Worm (Caenorhabditis elegans) whole organism, early embryonic: ENCODE measurements around the gene nkcc-1.

Experiments
- B0310.2 ChIP-seq: sonication (generic microtip); optimal IDR thresholded peaks from 2 replicates; lab custom pipeline; 2016; ENCODE audit warnings: mild to moderate bottlenecking, missing genetic modification characterization, missing compliant biosample characterization
- F13C5.2 ChIP-seq: sonication (generic microtip); optimal IDR thresholded peaks from 2 replicates; lab custom pipeline; 2017; ENCODE audit warnings: mild to moderate bottlenecking, missing genetic modification characterization, inconsistent platforms, missing compliant biosample characterization
- aly-1 ChIP-seq: sonication (generic microtip); optimal IDR thresholded peaks from 2 replicates; lab custom pipeline; 2016; ENCODE audit warnings: missing genetic modification characterization, missing compliant biosample characterization
- ama-1 ChIP-seq: fragments of 150-350 bp; optimal IDR thresholded peaks from 2 replicates; lab custom pipeline; 2014
- ceh-13 ChIP-seq: fragments of 200-800 bp; sonication (Bioruptor generic); optimal IDR thresholded peaks from 2 replicates; lab custom pipeline; 2018; ENCODE audit warnings: mild to moderate bottlenecking, missing genetic modification characterization, missing compliant biosample characterization
- ceh-36 ChIP-seq: sonication (generic microtip); optimal IDR thresholded peaks from 2 replicates; lab custom pipeline; 2016; ENCODE audit warnings: missing genetic modification characterization, inconsistent platforms, missing compliant biosample characterization
- ets-7 ChIP-seq: sonication (generic microtip); optimal IDR thresholded peaks from 2 replicates; lab custom pipeline; 2016; ENCODE audit warnings: missing genotype, missing genetic modification characterization, missing compliant biosample characterization
- flt-1 ChIP-seq: fragments of 200-800 bp; sonication (Bioruptor generic); IDR thresholded peaks from 2 replicates; pipeline ENCODE4 v1.3.6; 2022; ENCODE audit warnings: missing genetic modification characterization, missing compliant biosample characterization
- hmbx-1 ChIP-seq: sonication (generic microtip); optimal IDR thresholded peaks from 2 replicates; lab custom pipeline; 2016; ENCODE audit warnings: mild to moderate bottlenecking, missing genetic modification characterization, missing compliant biosample characterization
- hmg-4 ChIP-seq: fragments of 200-800 bp; sonication (Bioruptor generic); optimal IDR thresholded peaks from 2 replicates; lab custom pipeline; 2018; ENCODE audit warnings: mild to moderate bottlenecking, missing genetic modification characterization, missing compliant biosample characterization
- hnd-1 ChIP-seq: sonication (generic microtip); optimal IDR thresholded peaks from 2 replicates; lab custom pipeline; 2016; ENCODE audit warnings: missing genetic modification characterization, missing compliant biosample characterization
- pes-1 ChIP-seq: fragments of 200-800 bp; sonication (Bioruptor generic); IDR thresholded peaks from 2 replicates; pipeline ENCODE4 v1.3.6; 2022; ENCODE audit warnings: missing genetic modification reagents, missing genetic modification characterization, missing compliant biosample characterization
- scrt-1 ChIP-seq: fragments of 200-800 bp; sonication (Bioruptor generic); IDR thresholded peaks from 2 replicates; pipeline ENCODE4 v1.3.6; 2022; ENCODE audit warnings: missing genetic modification characterization, missing compliant biosample characterization
- sea-1 ChIP-seq: fragments of 200-800 bp; sonication (Bioruptor generic); conservative IDR thresholded peaks from 2 replicates; pipeline ENCODE4 v1.3.6; 2022; ENCODE audit warnings: missing genetic modification characterization, missing compliant biosample characterization
- tbx-11 ChIP-seq: fragments of 200-800 bp; sonication (Bioruptor generic); IDR thresholded peaks from 2 replicates; pipeline ENCODE4 v1.3.6; 2022; ENCODE audit warnings: missing genetic modification characterization, missing compliant biosample characterization
- tbx-37 ChIP-seq: fragments of 200-800 bp; sonication (Bioruptor generic); conservative IDR thresholded peaks from 2 replicates; pipeline ENCODE4 v1.3.6; 2022; ENCODE audit warnings: missing genetic modification reagents, missing genetic modification characterization, missing compliant biosample characterization
- tra-4 ChIP-seq: sonication (generic microtip); optimal IDR thresholded peaks from 2 replicates; lab custom pipeline; 2017; ENCODE audit warnings: missing genetic modification characterization, missing compliant biosample characterization

nkcc-1 gene

DNA sequence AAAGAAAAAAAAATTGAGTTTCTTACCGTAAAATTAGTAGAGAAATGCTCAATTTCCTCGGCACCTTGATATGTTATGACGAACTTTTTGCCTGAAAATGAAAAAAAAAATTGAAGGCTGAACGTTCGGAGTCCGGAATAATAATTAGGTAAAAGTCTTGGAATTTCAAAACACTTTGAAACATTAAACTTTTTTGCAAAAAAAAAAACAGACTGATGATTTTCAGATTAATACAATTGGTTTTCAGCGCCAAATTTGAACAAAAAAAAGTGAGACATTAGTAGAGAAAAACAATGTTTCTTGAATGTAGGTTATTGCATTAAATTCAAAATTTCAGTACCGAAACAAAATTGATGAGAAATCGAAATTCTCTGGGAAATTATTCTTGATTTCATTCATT is at the start of gene nkcc-1:
Gene nkcc-1, minus strand, starts transcription at position 101 of the 400 bp plus-strand sequence.
- no peak for TF ChIP-seq hnd-1
- TF ChIP-seq pes-1 (GFP tag; lab: Robert Waterston, UW): no peak
- TF ChIP-seq tbx-37 (GFP tag; lab: Robert Waterston, UW): no peak
- TF ChIP-seq ceh-36 (tag; lab: Kevin White, UChicago): no peak
- no peak for TF ChIP-seq F13C5.2
- TF ChIP-seq tra-4 (tag; lab: Kevin White, UChicago): no peak
- no peak for TF ChIP-seq tbx-11 (GFP tag; lab: Robert Waterston, UW)
- TF ChIP-seq sea-1 (GFP tag; lab: Robert Waterston, UW): no peak
- TF ChIP-seq hmbx-1 (tag; lab: Kevin White, UChicago): no peak
- TF ChIP-seq ets-7 (tag; lab: Kevin White, UChicago): no peak
- no peak for TF ChIP-seq ama-1 (lab: Kevin White, UChicago)
- no peak for TF ChIP-seq ceh-13 (GFP tag; lab: Kevin White, UChicago)

DNA sequence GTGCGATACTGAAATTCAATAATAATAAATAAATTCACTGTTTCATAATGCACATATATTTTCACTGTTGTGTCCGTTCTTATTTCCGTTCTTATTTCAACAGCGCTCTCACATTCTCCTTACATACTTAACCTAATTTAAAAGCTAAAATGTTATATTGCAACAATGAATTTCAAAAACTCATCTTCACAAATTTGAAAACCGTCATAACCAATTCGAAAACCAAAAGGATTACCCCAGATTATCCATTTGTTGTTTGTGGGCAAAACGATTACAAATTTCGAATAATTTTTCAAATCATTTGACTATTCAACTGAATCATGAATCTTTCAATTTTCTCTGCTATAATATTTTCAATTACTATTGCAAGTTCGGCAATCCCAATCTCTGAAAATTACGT is 48.3 kb upstream of the nkcc-1 start, which contains the start of gene R05A10.4:
Gene R05A10.4, plus strand, starts transcription at position 301 of the 400 bp plus-strand sequence.
- TF ChIP-seq hmg-4 (GFP tag; lab: Kevin White, UChicago) (no peak), flt-1 (GFP tag; lab: Robert Waterston, UW) (no peak), tbx-37 (GFP tag; lab: Robert Waterston, UW) (no peak), hnd-1 (no peak), tra-4 (tag; lab: Kevin White, UChicago) (no peak), ceh-13 (GFP tag; lab: Kevin White, UChicago) (no peak), ceh-36 (tag; lab: Kevin White, UChicago) (no peak), scrt-1 (no peak), ets-7 (tag; lab: Kevin White, UChicago) (no peak), B0310.2 (tag; lab: Kevin White, UChicago) (no peak), sea-1 (GFP tag; lab: Robert Waterston, UW) (no peak), hmbx-1 (tag; lab: Kevin White, UChicago) (no peak), aly-1 (no peak), F13C5.2 (no peak), ama-1 (lab: Kevin White, UChicago) (no peak), tbx-11 (GFP tag; lab: Robert Waterston, UW) (no peak), pes-1 (GFP tag; lab: Robert Waterston, UW) (no peak)

DNA sequence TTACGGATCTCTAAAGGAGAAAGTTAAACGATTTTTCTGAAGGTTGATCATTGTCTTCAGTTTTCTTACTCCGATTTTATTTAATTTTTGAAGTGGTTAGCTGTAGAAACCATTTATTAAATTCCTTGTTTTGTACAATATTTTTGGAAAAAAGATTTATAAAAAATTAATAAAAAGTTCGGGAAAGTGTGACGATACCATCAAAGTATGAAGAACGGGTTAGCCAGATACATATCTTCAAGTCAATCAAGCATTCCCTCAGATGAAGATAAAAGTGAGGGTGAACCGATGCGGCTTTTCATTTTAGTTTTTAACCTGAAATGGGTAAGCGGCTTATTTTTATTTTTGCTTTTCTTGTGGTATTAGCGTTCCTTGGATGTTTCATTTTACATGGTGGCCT is 41.6 kb upstream of the nkcc-1 start, which contains the start of gene R05A10.6:
Gene R05A10.6, plus strand, starts transcription at position 301 of the 400 bp plus-strand sequence.
- TF ChIP-seq ets-7 (tag; lab: Kevin White, UChicago) (no peak), tbx-37 (GFP tag; lab: Robert Waterston, UW) (no peak), tbx-11 (GFP tag; lab: Robert Waterston, UW) (no peak), aly-1 (no peak), sea-1 (GFP tag; lab: Robert Waterston, UW) (no peak), scrt-1 (no peak), B0310.2 (tag; lab: Kevin White, UChicago) (no peak), hmbx-1 (tag; lab: Kevin White, UChicago) (no peak), hmg-4 (GFP tag; lab: Kevin White, UChicago) (no peak), F13C5.2 (no peak), hnd-1 (no peak), pes-1 (GFP tag; lab: Robert Waterston, UW) (no peak), ama-1 (lab: Kevin White, UChicago) (no peak), ceh-13 (GFP tag; lab: Kevin White, UChicago) (no peak)

DNA sequence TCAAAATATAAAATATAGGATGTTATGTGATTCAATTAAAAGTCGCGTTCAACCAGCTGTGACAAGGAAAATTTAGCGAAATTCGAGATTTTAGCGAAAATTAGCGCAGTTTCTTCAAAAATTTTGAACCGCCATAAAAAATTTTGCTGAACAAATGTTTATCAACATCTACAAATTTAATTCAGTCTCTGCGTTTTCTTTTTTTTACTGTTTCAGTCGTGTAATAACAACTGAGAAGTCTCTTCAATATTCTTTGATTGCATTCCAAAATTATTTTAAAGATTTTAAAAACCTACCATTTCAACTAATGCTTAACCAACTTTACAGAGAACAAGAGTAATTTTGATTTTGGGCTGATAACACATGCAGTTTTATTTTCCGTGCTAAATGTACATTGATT is 40.3 kb upstream of the nkcc-1 start:
- TF ChIP-seq B0310.2 (tag; lab: Kevin White, UChicago): no peak
- TF ChIP-seq hmbx-1 (tag; lab: Kevin White, UChicago): no peak
- no peak for TF ChIP-seq sea-1 (GFP tag; lab: Robert Waterston, UW)
- no peak for TF ChIP-seq ama-1 (lab: Kevin White, UChicago)
- TF ChIP-seq scrt-1: no peak
- no peak for TF ChIP-seq tra-4 (tag; lab: Kevin White, UChicago)
- no peak for TF ChIP-seq aly-1
- no peak for TF ChIP-seq hmg-4 (GFP tag; lab: Kevin White, UChicago)
- TF ChIP-seq tbx-37 (GFP tag; lab: Robert Waterston, UW): no peak
- TF ChIP-seq hnd-1: no peak
- TF ChIP-seq pes-1 (GFP tag; lab: Robert Waterston, UW): no peak
- no peak for TF ChIP-seq ceh-13 (GFP tag; lab: Kevin White, UChicago)
- no peak for TF ChIP-seq F13C5.2
- TF ChIP-seq ets-7 (tag; lab: Kevin White, UChicago): no peak

DNA sequence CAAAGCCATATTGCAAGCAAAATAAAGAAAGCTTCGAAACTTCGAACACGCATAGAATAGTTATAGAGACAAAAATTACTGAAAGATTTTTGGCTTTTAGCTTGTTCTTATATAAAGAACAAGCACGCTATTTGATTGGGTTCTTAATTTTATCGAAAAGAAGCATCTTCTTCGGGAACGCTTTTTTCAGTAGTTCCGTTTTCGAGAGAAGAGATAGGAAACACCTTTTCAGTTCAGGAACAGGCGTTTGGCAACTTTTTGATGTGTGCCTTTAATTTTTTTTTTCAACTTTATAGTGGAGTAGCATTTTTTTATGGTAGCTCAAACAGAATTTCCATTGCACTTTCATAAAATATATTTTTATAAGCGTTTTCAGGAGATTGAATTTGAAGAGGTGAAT is 38.9 kb upstream of the nkcc-1 start, which contains the start of gene R05A10.7:
Gene R05A10.7, minus strand, starts transcription at position 101 of the 400 bp plus-strand sequence.
- TF ChIP-seq hmg-4 (GFP tag; lab: Kevin White, UChicago) (no peak), ceh-13 (GFP tag; lab: Kevin White, UChicago) (no peak), ama-1 (lab: Kevin White, UChicago) (no peak), hmbx-1 (tag; lab: Kevin White, UChicago) (no peak), aly-1 (no peak), pes-1 (GFP tag; lab: Robert Waterston, UW) (no peak), tbx-37 (GFP tag; lab: Robert Waterston, UW) (no peak), ets-7 (tag; lab: Kevin White, UChicago) (no peak), ceh-36 (tag; lab: Kevin White, UChicago) (no peak), hnd-1 (no peak), flt-1 (GFP tag; lab: Robert Waterston, UW) (no peak), B0310.2 (tag; lab: Kevin White, UChicago) (no peak), tra-4 (tag; lab: Kevin White, UChicago) (no peak), F13C5.2 (no peak), scrt-1 (no peak), sea-1 (GFP tag; lab: Robert Waterston, UW) (no peak), tbx-11 (GFP tag; lab: Robert Waterston, UW) (no peak)

DNA sequence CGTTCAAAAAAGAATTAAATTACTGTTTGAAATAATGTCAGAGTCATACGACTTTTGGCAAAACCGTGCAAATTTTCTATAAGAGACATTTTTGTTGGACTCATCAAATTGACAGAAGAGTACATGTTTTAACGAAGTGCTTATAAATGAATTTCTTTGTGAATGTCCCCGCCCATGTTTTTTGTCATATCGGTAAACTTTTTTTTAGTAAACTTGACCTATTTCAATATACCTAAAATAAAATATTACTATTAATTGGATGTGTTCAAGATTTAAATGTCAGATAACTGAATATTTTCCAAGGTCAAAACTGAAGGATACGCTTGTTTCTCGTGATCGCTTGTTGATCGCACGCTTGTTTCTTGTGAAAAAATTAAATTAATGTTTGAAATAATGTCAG is 34.2 kb upstream of the nkcc-1 start, which contains the start of gene R05A10.8:
Gene R05A10.8, minus strand, starts transcription at position 101 of the 400 bp plus-strand sequence.
- TF ChIP-seq tbx-37 (GFP tag; lab: Robert Waterston, UW): no peak
- no peak for TF ChIP-seq tra-4 (tag; lab: Kevin White, UChicago)
- no peak for TF ChIP-seq flt-1 (GFP tag; lab: Robert Waterston, UW)
- TF ChIP-seq ceh-36 (tag; lab: Kevin White, UChicago): no peak
- no peak for TF ChIP-seq ceh-13 (GFP tag; lab: Kevin White, UChicago)
- TF ChIP-seq hnd-1: no peak
- no peak for TF ChIP-seq hmg-4 (GFP tag; lab: Kevin White, UChicago)
- TF ChIP-seq tbx-11 (GFP tag; lab: Robert Waterston, UW): no peak
- no peak for TF ChIP-seq F13C5.2
- no peak for TF ChIP-seq B0310.2 (tag; lab: Kevin White, UChicago)
- no peak for TF ChIP-seq pes-1 (GFP tag; lab: Robert Waterston, UW)
